Worm (Caenorhabditis elegans): ENCODE measurements around the gene C03B1.17.

- TF ChIP-seq ztf-29 (GFP tag; IDR thresholded peaks at IDR 0.05) (no peak), flt-1 (GFP tag; IDR thresholded peaks at IDR 0.05) (no peak), ztf-23 (GFP tag; IDR thresholded peaks at IDR 0.05) (no peak), klf-2 (GFP tag; conservative IDR thresholded peaks at IDR 0.05) (no peak), med-1 (GFP tag; optimal IDR thresholded peaks at IDR 0.05; ENCODE audit: insufficient read depth) (no peak), tab-1 (GFP tag; IDR thresholded peaks at IDR 0.05) (no peak), ref-1 (GFP tag; conservative IDR thresholded peaks at IDR 0.05) (no peak)
Measured at ce11 chrX:6416357-6417087, 43.1 kb downstream of the C03B1.17 start, which contains the start of gene T22E5.6.
